Worm (Caenorhabditis elegans) whole organism, mixed stage, embryonic: ENCODE measurements around the gene pek-1.

Source experiments
- blmp-1 ChIP-seq: fragments of 150-350 bp; optimal IDR thresholded peaks from 2 replicates; lab custom pipeline; 2014; ENCODE audit warnings: missing biosample characterization, missing genetic modification characterization
- elt-3 ChIP-seq: fragments of 150-350 bp; optimal IDR thresholded peaks from 2 replicates; lab custom pipeline; 2014; ENCODE audit warnings: missing biosample characterization, missing genetic modification characterization
- flh-1 ChIP-seq: fragments of 200-800 bp; sonication (Bioruptor generic); optimal IDR thresholded peaks from 2 replicates; lab custom pipeline; 2018; ENCODE audit warnings: mild to moderate bottlenecking, missing genetic modification characterization, moderate library complexity, missing compliant biosample characterization
- lin-13 ChIP-seq: fragments of 150-350 bp; optimal IDR thresholded peaks from 2 replicates; lab custom pipeline; 2014; ENCODE audit warnings: missing biosample characterization, missing genetic modification characterization
- mep-1 ChIP-seq: fragments of 150-350 bp; optimal IDR thresholded peaks from 2 replicates; lab custom pipeline; 2017; ENCODE audit warnings: missing biosample characterization, missing genetic modification reagents, missing genetic modification characterization, inconsistent platforms
- nhr-237 ChIP-seq: fragments of 150-350 bp; optimal IDR thresholded peaks from 2 replicates; lab custom pipeline; 2014; ENCODE audit warnings: missing biosample characterization, missing genetic modification characterization
- nhr-28 ChIP-seq: fragments of 150-350 bp; optimal IDR thresholded peaks from 2 replicates; lab custom pipeline; 2014; ENCODE audit warnings: missing biosample characterization, missing genetic modification characterization
- nhr-76 ChIP-seq: sonication (generic microtip); optimal IDR thresholded peaks from 2 replicates; lab custom pipeline; 2017; ENCODE audit warnings: missing biosample characterization, missing genetic modification characterization
- pha-4 ChIP-seq: fragments of 150-350 bp; optimal IDR thresholded peaks from 2 replicates; lab custom pipeline; 2018; ENCODE audit warnings: missing biosample characterization, missing genetic modification reagents, missing genetic modification characterization
- snpc-4 ChIP-seq: fragments of 150-350 bp; optimal IDR thresholded peaks from 2 replicates; lab custom pipeline; 2014; ENCODE audit warnings: missing biosample characterization, missing genetic modification characterization
- unc-62 ChIP-seq: fragments of 150-350 bp; optimal IDR thresholded peaks from 2 replicates; lab custom pipeline; 2014; ENCODE audit warnings: missing biosample characterization, missing genetic modification reagents, missing genetic modification characterization
- ztf-11 ChIP-seq: fragments of 150-350 bp; optimal IDR thresholded peaks from 2 replicates; lab custom pipeline; 2014; ENCODE audit warnings: missing biosample characterization, missing genetic modification characterization

DNA sequence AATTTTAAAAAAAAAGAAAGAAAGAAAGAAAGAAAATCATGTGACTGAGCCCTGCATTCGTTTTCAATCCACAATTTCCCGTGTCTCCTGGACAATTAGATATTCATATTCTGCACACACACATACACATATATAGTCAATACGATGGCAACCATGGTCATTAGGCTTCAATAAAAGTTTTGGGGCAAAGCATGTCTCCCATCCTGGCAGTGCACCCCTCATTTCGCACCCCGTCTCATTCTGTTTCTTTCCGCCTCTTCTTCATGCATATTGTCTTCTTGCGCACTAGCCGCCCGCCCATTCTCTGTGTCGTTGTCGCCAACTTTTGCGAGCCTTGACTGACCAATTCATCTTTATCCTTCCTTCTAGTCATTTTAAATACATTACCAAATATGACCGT is 47.0 kb downstream of the pek-1 start:
- TF ChIP-seq ztf-11 (tag; lab: Kevin White, UChicago) (no peak), nhr-28 (tag; lab: Kevin White, UChicago) (no peak), unc-62 (GFP tag; lab: Kevin White, UChicago) (no peak), snpc-4 (no peak), nhr-237 (tag; lab: Kevin White, UChicago) (no peak), blmp-1 (no peak), mep-1 (no peak), nhr-76 (no peak), lin-13 (tag; lab: Kevin White, UChicago) (no peak), flh-1 (GFP tag; lab: Kevin White, UChicago) (no peak), elt-3 (no peak), pha-4 (tag; lab: Kevin White, UChicago) (no peak)
